Worm (Caenorhabditis elegans): ENCODE results near the gene M106.8.

M106.8 gene

ce11 chrII:10843527-10843926 is at the start of gene M106.8:
M106.8 (minus strand) TSS chrII:10843627.
- no peak for TF ChIP-seq lin-39 (tag; optimal IDR thresholded peaks at IDR 0.05)
- no peak for TF ChIP-seq grh-1 (GFP tag; IDR thresholded peaks at IDR 0.05)
- no peak for TF ChIP-seq ces-1 (GFP tag; optimal IDR thresholded peaks at IDR 0.05)
- TF ChIP-seq ceh-90 (tag; optimal IDR thresholded peaks at IDR 0.05), result no peak
- TF ChIP-seq tlp-1 (tag; optimal IDR thresholded peaks at IDR 0.05), result no peak
- no peak for TF ChIP-seq mdl-1 (tag; optimal IDR thresholded peaks at IDR 0.05)
- no peak for TF ChIP-seq unc-62 (GFP tag; optimal IDR thresholded peaks at IDR 0.05)
- no peak for TF ChIP-seq hpl-2 (GFP tag; optimal IDR thresholded peaks at IDR 0.05)
- TF ChIP-seq hlh-4 (tag; optimal IDR thresholded peaks at IDR 0.05), result no peak
- no peak for TF ChIP-seq mef-2 (tag; optimal IDR thresholded peaks at IDR 0.05)
- no peak for TF ChIP-seq lin-15B (tag; optimal IDR thresholded peaks at IDR 0.05)
- TF ChIP-seq alr-1 (tag; optimal IDR thresholded peaks at IDR 0.05; ENCODE audit: borderline replicate concordance), result no peak
- TF ChIP-seq nhr-19 (GFP tag; conservative IDR thresholded peaks at IDR 0.05), result no peak
- TF ChIP-seq skn-1 (tag; optimal IDR thresholded peaks at IDR 0.05), result no peak
- TF ChIP-seq irx-1 (tag; optimal IDR thresholded peaks at IDR 0.05), result no peak
- TF ChIP-seq nhr-28 (tag; optimal IDR thresholded peaks at IDR 0.05), result no peak
- no peak for TF ChIP-seq egl-13 (tag; optimal IDR thresholded peaks at IDR 0.05)
- TF ChIP-seq fkh-4 (tag; optimal IDR thresholded peaks at IDR 0.05; ENCODE audit: borderline replicate concordance), result no peak

- TF ChIP-seq swsn-7 (tag; optimal IDR thresholded peaks at IDR 0.05) (no peak), nhr-85 (tag) (peak; percentile 33), Y116A8C.19 (tag; optimal IDR thresholded peaks at IDR 0.05; ENCODE audit: borderline replicate concordance) (no peak), efl-1 (optimal IDR thresholded peaks at IDR 0.05) (no peak), efl-1 (GFP tag; optimal IDR thresholded peaks at IDR 0.05 in 1 of 2) (peak in 1 of 2 experiments; percentile 72), lin-39 (tag; optimal IDR thresholded peaks at IDR 0.05) (no peak)
Observed at ce11 chrII:10888979-10889378, 45.6 kb upstream of the M106.8 start, which contains the start of gene ptr-8. ptr-8 (plus strand) TSS chrII:10889279.

ce11 chrII:10887097-10887496 is 43.7 kb upstream of the M106.8 start:
- TF ChIP-seq vab-15 (tag; optimal IDR thresholded peaks at IDR 0.05) (no peak), snpc-4 (tag; optimal IDR thresholded peaks at IDR 0.05) (no peak), lsy-2 (tag; optimal IDR thresholded peaks at IDR 0.05) (peak in 1 of 2 experiments; percentile 29), unc-98 (GFP tag; IDR thresholded peaks at IDR 0.05) (no peak), tbx-2 (tag; optimal IDR thresholded peaks at IDR 0.05) (no peak), aha-1 (tag; optimal IDR thresholded peaks at IDR 0.05) (no peak), nhr-237 (tag; optimal IDR thresholded peaks at IDR 0.05) (no peak), F16B12.6 (tag; optimal IDR thresholded peaks at IDR 0.05) (no peak), lin-14 (GFP tag; optimal IDR thresholded peaks at IDR 0.05) (peak; percentile 74), lin-15B (tag; optimal IDR thresholded peaks at IDR 0.05) (no peak), snu-23 (GFP tag; optimal IDR thresholded peaks at IDR 0.05) (peak; percentile 41), nhr-12 (tag; optimal IDR thresholded peaks at IDR 0.05) (no peak), ceh-8 (GFP tag; optimal IDR thresholded peaks at IDR 0.05) (no peak), efl-1 (optimal IDR thresholded peaks at IDR 0.05) (no peak), efl-1 (GFP tag; optimal IDR thresholded peaks at IDR 0.05 in 1 of 2) (peak in 1 of 2 experiments; percentile 53), sox-4 (tag; optimal IDR thresholded peaks at IDR 0.05) (no peak), unc-130 (tag; optimal IDR thresholded peaks at IDR 0.05) (no peak), lin-39 (tag; optimal IDR thresholded peaks at IDR 0.05) (no peak), fos-1 (tag; optimal IDR thresholded peaks at IDR 0.05) (no peak), lir-3 (tag; optimal IDR thresholded peaks at IDR 0.05; ENCODE audit: poor library complexity) (no peak), lin-35 (GFP tag; optimal IDR thresholded peaks at IDR 0.05) (peak in 1 of 2 experiments; percentile 11), aly-2 (tag; optimal IDR thresholded peaks at IDR 0.05) (no peak), mdl-1 (tag; optimal IDR thresholded peaks at IDR 0.05) (peak in 1 of 2 experiments; percentile 12), ztf-4 (tag; optimal IDR thresholded peaks at IDR 0.05) (no peak), nhr-85 (tag) (peak; percentile 83), elt-3 (tag; optimal IDR thresholded peaks at IDR 0.05) (peak in 1 of 6 experiments; percentile 57), nhr-20 (tag; optimal IDR thresholded peaks at IDR 0.05) (peak; percentile 49), ceh-82 (tag; optimal IDR thresholded peaks at IDR 0.05) (peak in 1 of 3 experiments; percentile 5), jun-1 (tag; optimal IDR thresholded peaks at IDR 0.05) (no peak), mep-1 (tag; optimal IDR thresholded peaks at IDR 0.05) (peak; percentile 21), nhr-71 (tag; optimal IDR thresholded peaks at IDR 0.05) (peak; percentile 27), lin-13 (GFP tag; optimal IDR thresholded peaks at IDR 0.05) (no peak), tlp-1 (tag; optimal IDR thresholded peaks at IDR 0.05) (no peak), blmp-1 (tag; optimal IDR thresholded peaks at IDR 0.05) (peak; percentile 76), skn-1 (tag; optimal IDR thresholded peaks at IDR 0.05) (peak; percentile 31)

Measured in whole organism, L1 larva.